Worm (Caenorhabditis elegans) whole organism, L4 larva: Measurements from ENCODE around the gene T02H6.6.
A peak's percentile ranks its signal among the peaks of the same experiment; 100 is the strongest.

Source experiments
- D1046.2 ChIP-seq: fragments of 200-800 bp; sonication (Bioruptor generic); IDR thresholded peaks from 2 replicates; pipeline ENCODE4 v1.3.6; 2022; ENCODE audit warnings: missing genetic modification characterization, missing compliant biosample characterization
- F26F4.8 ChIP-seq: fragments of 200-800 bp; sonication (Bioruptor generic); conservative IDR thresholded peaks from 2 replicates; pipeline ENCODE4 v1.3.6; 2022; ENCODE audit warnings: missing genetic modification characterization, missing compliant biosample characterization
- F37D6.2 ChIP-seq: sonication (generic microtip); optimal IDR thresholded peaks from 2 replicates; lab custom pipeline; 2016; ENCODE audit warnings: mild to moderate bottlenecking, missing genetic modification characterization, missing compliant biosample characterization
- F49E8.2 ChIP-seq: sonication (generic microtip); optimal IDR thresholded peaks from 2 replicates; lab custom pipeline; 2016; ENCODE audit warnings: missing compliant biosample characterization, mild to moderate bottlenecking, missing genetic modification characterization, borderline replicate concordance
- Y48G9A.11 ChIP-seq: fragments of 200-800 bp; sonication (Bioruptor generic); IDR thresholded peaks from 2 replicates; pipeline ENCODE4 v1.3.6; 2022; ENCODE audit warnings: missing genetic modification reagents, missing genetic modification characterization, missing compliant biosample characterization
- Y5F2A.4 ChIP-seq: fragments of 200-800 bp; sonication (Bioruptor generic); optimal IDR thresholded peaks from 2 replicates; lab custom pipeline; 2018; ENCODE audit warnings: mild to moderate bottlenecking, missing genetic modification characterization, missing compliant biosample characterization
- aly-2 ChIP-seq: sonication (generic microtip); optimal IDR thresholded peaks from 2 replicates; lab custom pipeline; 2018; ENCODE audit warnings: missing biosample characterization, missing genetic modification characterization
- arid-1 ChIP-seq: fragments of 200-800 bp; sonication (Bioruptor generic); conservative IDR thresholded peaks from 2 replicates; pipeline ENCODE4 v1.3.6; 2022; ENCODE audit warnings: missing genetic modification reagents, missing genetic modification characterization, missing compliant biosample characterization
- ceh-20 ChIP-seq: fragments of 200-800 bp; sonication (Bioruptor generic); IDR thresholded peaks from 2 replicates; pipeline ENCODE4 v1.3.6; 2022; ENCODE audit warnings: missing genetic modification reagents, missing genetic modification characterization, missing compliant biosample characterization
- ceh-82 ChIP-seq: sonication (generic microtip); optimal IDR thresholded peaks from 2 replicates; lab custom pipeline; 2017; ENCODE audit warnings: missing biosample characterization, missing genetic modification characterization
- cey-2 ChIP-seq: sonication (generic microtip); optimal IDR thresholded peaks from 3 replicates; lab custom pipeline; 2017; ENCODE audit warnings: missing genetic modification characterization, mild to moderate bottlenecking, missing compliant biosample characterization, antibody characterized with exemption, borderline replicate concordance; ENCODE audit not compliant: insufficient read depth
- ctbp-1 ChIP-seq: fragments of 200-800 bp; sonication (Bioruptor generic); IDR thresholded peaks from 2 replicates; pipeline ENCODE4 v1.3.6; 2022; ENCODE audit warnings: missing genetic modification reagents, missing genetic modification characterization, missing compliant biosample characterization
- daf-8 ChIP-seq: fragments of 200-800 bp; sonication (Bioruptor generic); IDR thresholded peaks from 2 replicates; pipeline ENCODE4 v1.3.6; 2022; ENCODE audit warnings: missing genetic modification characterization, missing compliant biosample characterization
- dve-1 ChIP-seq: sonication (generic microtip); optimal IDR thresholded peaks from 2 replicates; lab custom pipeline; 2017; ENCODE audit warnings: antibody characterized with exemption, mild to moderate bottlenecking, missing genetic modification characterization, missing compliant biosample characterization; ENCODE audit not compliant: insufficient read depth
- hif-1 ChIP-seq, 2 experiments: sonication (generic microtip); optimal IDR thresholded peaks; 2 replicates each; lab custom pipeline; 2016 to 2017; ENCODE audit warnings: missing compliant biosample characterization in 2 of 2, missing genetic modification characterization in 2 of 2, missing genetic modification reagents in 2 of 2, missing genotype in 2 of 2, mild to moderate bottlenecking in 1 of 2
- mep-1 ChIP-seq: fragments of 150-350 bp; sonication (generic microtip); optimal IDR thresholded peaks from 3 replicates; lab custom pipeline; 2014; ENCODE audit warnings: missing biosample characterization, missing genetic modification characterization
- mes-2 ChIP-seq: sonication (generic microtip); optimal IDR thresholded peaks from 2 replicates; lab custom pipeline; 2016; ENCODE audit warnings: missing genotype, mild to moderate bottlenecking, missing genetic modification characterization, missing compliant biosample characterization; ENCODE audit not compliant: poor library complexity, severe bottlenecking
- nhr-10 ChIP-seq: fragments of 150-350 bp; optimal IDR thresholded peaks from 2 replicates; lab custom pipeline; 2014; ENCODE audit warnings: missing biosample characterization, missing genetic modification characterization
- nhr-11 ChIP-seq: fragments of 150-350 bp; optimal IDR thresholded peaks from 2 replicates; lab custom pipeline; 2014; ENCODE audit warnings: missing biosample characterization, missing genetic modification characterization
- nhr-111 ChIP-seq: fragments of 200-800 bp; sonication (Bioruptor generic); optimal IDR thresholded peaks from 2 replicates; lab custom pipeline; 2018; ENCODE audit warnings: mild to moderate bottlenecking, missing genetic modification characterization, missing compliant biosample characterization
- nhr-48 ChIP-seq: sonication (generic microtip); optimal IDR thresholded peaks from 2 replicates; lab custom pipeline; 2016; ENCODE audit warnings: mild to moderate bottlenecking, missing genetic modification characterization, missing compliant biosample characterization
- saeg-2 ChIP-seq: fragments of 200-800 bp; sonication (Bioruptor generic); IDR thresholded peaks from 2 replicates; pipeline ENCODE4 v1.3.6; 2022; ENCODE audit warnings: missing genetic modification reagents, missing genetic modification characterization, missing compliant biosample characterization
- sdz-12 ChIP-seq: fragments of 200-800 bp; sonication (Bioruptor generic); optimal IDR thresholded peaks from 2 replicates; lab custom pipeline; 2018; ENCODE audit warnings: mild to moderate bottlenecking, missing genetic modification characterization, missing compliant biosample characterization
- spr-1 ChIP-seq: sonication (generic microtip); optimal IDR thresholded peaks from 2 replicates; lab custom pipeline; 2016; ENCODE audit warnings: mild to moderate bottlenecking, missing genetic modification characterization, missing compliant biosample characterization
- unc-130 ChIP-seq: sonication (generic microtip); optimal IDR thresholded peaks from 2 replicates; lab custom pipeline; 2016; ENCODE audit warnings: missing genetic modification reagents, missing genetic modification characterization, missing compliant biosample characterization
- unc-39 ChIP-seq: sonication (generic microtip); optimal IDR thresholded peaks from 2 replicates; lab custom pipeline; 2017; ENCODE audit warnings: missing biosample characterization, missing genetic modification characterization
- unc-62 ChIP-seq, 3 experiments: fragments of 150-350 bp in 1 of 3; sonication (generic microtip); optimal IDR thresholded peaks in 2 of 3; peaks in 1 of 3; 1 replicate in 1 of 3; 2 replicates in 2 of 3; lab custom pipeline; 2014 to 2017; ENCODE audit warnings: missing biosample characterization in 3 of 3, missing genetic modification characterization in 3 of 3, missing genetic modification reagents in 3 of 3, missing genotype in 1 of 3
- vab-7 ChIP-seq: fragments of 200-800 bp; sonication (Bioruptor generic); IDR thresholded peaks from 2 replicates; pipeline ENCODE4 v1.3.6; 2022; ENCODE audit warnings: missing genetic modification reagents, missing genetic modification characterization, missing compliant biosample characterization
- zip-2 ChIP-seq: fragments of 150-350 bp; optimal IDR thresholded peaks from 2 replicates; lab custom pipeline; 2014; ENCODE audit warnings: missing biosample characterization, missing genetic modification characterization
- ztf-11 ChIP-seq: fragments of 150-350 bp; optimal IDR thresholded peaks from 2 replicates; lab custom pipeline; 2014; ENCODE audit warnings: missing biosample characterization, missing genetic modification characterization

The T02H6.6 gene

ce11 chrII:671025-671424 lies 12.5 kb upstream of the T02H6.6 start, which contains the start of gene sri-46:
Gene sri-46 (minus strand): TSS chrII:671125.
- TF ChIP-seq saeg-2 (no peak), Y48G9A.11 (GFP tag; lab: Robert Waterston, UW) (no peak), sdz-12 (GFP tag; lab: Kevin White, UChicago) (no peak), F37D6.2 (tag; lab: Kevin White, UChicago) (no peak), ctbp-1 (no peak), vab-7 (GFP tag; lab: Robert Waterston, UW) (no peak), ceh-82 (tag; lab: Kevin White, UChicago) (no peak), mes-2 (tag; lab: Kevin White, UChicago) (no peak), nhr-10 (tag; lab: Kevin White, UChicago) (no peak), zip-2 (no peak), F26F4.8 (GFP tag; lab: Robert Waterston, UW) (no peak)

DNA sequence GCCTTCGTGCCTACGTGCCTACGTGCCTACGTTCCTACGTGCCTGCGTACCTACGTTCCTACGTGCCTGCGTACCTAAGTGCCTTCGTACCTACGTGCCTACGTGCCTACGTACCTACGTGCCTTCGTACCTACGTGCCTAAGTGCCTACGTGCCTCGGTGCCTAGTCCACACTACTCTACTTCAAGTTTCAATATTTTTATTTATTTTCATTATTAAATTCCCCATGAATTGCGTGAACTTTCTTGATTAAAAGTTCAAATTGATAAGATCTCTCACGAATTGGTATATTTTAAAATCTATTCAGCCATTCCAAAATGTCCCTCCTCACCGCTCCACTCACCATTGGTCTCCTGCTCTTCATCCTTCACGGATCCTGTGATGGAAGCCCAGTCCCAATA lies 9.5 kb upstream of the T02H6.6 start, which contains the start of gene Y39F10C.3:
Gene Y39F10C.3, plus strand, starts transcription at position 301 of the 400 bp plus-strand sequence.
- TF ChIP-seq nhr-111 (GFP tag; lab: Kevin White, UChicago) (no peak), unc-62 (GFP tag; optimal IDR thresholded peaks at IDR 0.05 in 1 of 2; lab: Kevin White, UChicago) (peak in 1 of 2 experiments; percentile 66), unc-62 (tag; optimal IDR thresholded peaks at IDR 0.05; lab: Kevin White, UChicago) (no peak)

DNA sequence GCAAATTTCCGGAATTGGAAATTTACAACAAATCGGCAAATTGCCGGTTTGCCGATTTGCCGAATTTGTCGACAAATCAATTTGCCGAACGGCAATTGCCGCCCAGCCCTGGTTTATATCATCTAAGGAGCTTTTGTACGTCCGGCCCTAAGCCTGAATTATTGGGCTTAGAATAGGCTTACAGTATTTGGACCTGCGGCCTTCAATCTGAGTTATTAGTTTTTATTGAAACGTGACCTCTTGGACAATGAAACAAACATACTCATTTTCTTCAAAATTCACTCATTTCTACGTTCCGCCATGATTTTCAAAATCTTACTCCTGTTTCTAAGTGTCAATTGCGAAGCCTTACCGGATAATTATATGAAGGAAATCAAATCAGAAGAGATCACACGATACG lies 8.3 kb upstream of the T02H6.6 start, which contains the start of gene Y39F10C.1:
Gene Y39F10C.1, plus strand, starts transcription at position 301 of the 400 bp plus-strand sequence.
- TF ChIP-seq daf-8 (GFP tag; lab: Robert Waterston, UW), result no peak
- no peak for TF ChIP-seq ztf-11
- no peak for TF ChIP-seq arid-1
- no peak for TF ChIP-seq ceh-20 (GFP tag; lab: Robert Waterston, UW)
- TF ChIP-seq hif-1 (tag; optimal IDR thresholded peaks at IDR 0.05; lab: Kevin White, UChicago), result no peak
- no peak for TF ChIP-seq cey-2 (tag; lab: Kevin White, UChicago)
- no peak for TF ChIP-seq nhr-11
- TF ChIP-seq spr-1 (tag; lab: Kevin White, UChicago), result no peak
- no peak for TF ChIP-seq mes-2 (tag; lab: Kevin White, UChicago)
- no peak for TF ChIP-seq aly-2 (tag; lab: Kevin White, UChicago)
- no peak for TF ChIP-seq F49E8.2 (tag; lab: Kevin White, UChicago)

DNA sequence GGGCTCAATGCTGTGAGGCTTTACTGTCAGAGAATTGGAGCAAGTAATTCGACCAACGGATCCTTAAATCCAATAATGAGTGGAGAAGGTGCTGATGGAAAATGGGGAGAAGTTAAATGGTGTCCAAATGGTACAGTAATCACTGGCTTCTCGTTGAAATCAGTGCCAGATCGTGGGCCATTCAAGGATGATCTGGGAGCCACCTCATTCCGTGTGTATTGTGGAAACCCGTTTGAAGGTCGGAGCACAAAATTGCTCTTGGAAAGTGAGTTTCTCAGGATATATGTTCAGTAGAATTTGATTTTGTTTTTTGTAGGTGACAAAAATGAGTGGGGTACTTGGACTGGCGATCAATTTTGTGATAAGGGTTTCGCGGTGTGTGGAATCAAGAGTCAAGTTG lies 7.7 kb upstream of the T02H6.6 start:
- TF ChIP-seq unc-62 (GFP tag; optimal IDR thresholded peaks at IDR 0.05 in 1 of 2; lab: Kevin White, UChicago), result peak in 1 of 2 experiments; percentile 93
- no peak for TF ChIP-seq unc-62 (tag; optimal IDR thresholded peaks at IDR 0.05; lab: Kevin White, UChicago)
- TF ChIP-seq unc-130 (GFP tag; lab: Kevin White, UChicago), result no peak

ce11 chrII:678581-678980 lies 5.0 kb upstream of the T02H6.6 start, which contains the start of gene T02H6.9:
Gene T02H6.9 (plus strand): TSS chrII:678881.
- no peak for TF ChIP-seq mep-1
- no peak for TF ChIP-seq nhr-48 (tag; lab: Kevin White, UChicago)
- TF ChIP-seq cey-2 (tag; lab: Kevin White, UChicago), result no peak
- no peak for TF ChIP-seq Y48G9A.11 (GFP tag; lab: Robert Waterston, UW)
- no peak for TF ChIP-seq D1046.2 (GFP tag; lab: Robert Waterston, UW)
- TF ChIP-seq vab-7 (GFP tag; lab: Robert Waterston, UW), result no peak
- TF ChIP-seq unc-39 (tag; lab: Kevin White, UChicago), result no peak
- no peak for TF ChIP-seq dve-1
- TF ChIP-seq nhr-11, result no peak
- no peak for TF ChIP-seq Y5F2A.4 (GFP tag; lab: Kevin White, UChicago)
- TF ChIP-seq, all 104 proteins: peak for 0
